Fruit fly (Drosophila melanogaster) whole organism, embryonic: ENCODE data around the gene smash.

Experiments
- Aef1 ChIP-seq: fragments of 200-800 bp; sonication (Bioruptor generic); IDR thresholded peaks from 3 replicates; pipeline ENCODE4 v1.3.6; 2022; ENCODE audit warnings: missing biosample characterization, missing genetic modification characterization
- Atf6 ChIP-seq: fragments of 200-800 bp; sonication (Bioruptor generic); IDR thresholded peaks from 2 replicates; pipeline ENCODE4 v1.3.6; 2022; ENCODE audit warnings: missing biosample characterization, missing genetic modification characterization
- Blimp-1 ChIP-seq: fragments of 200-800 bp; sonication (Bioruptor generic); optimal IDR thresholded peaks from 3 replicates; lab custom pipeline; 2018; ENCODE audit warnings: missing biosample characterization, missing genetic modification characterization, mild to moderate bottlenecking, moderate library complexity, missing genetic modification reagents
- CG10959 ChIP-seq: fragments of 200-800 bp; sonication (Bioruptor generic); IDR thresholded peaks from 2 replicates; pipeline ENCODE4 v1.3.6; 2022; ENCODE audit warnings: missing biosample characterization, missing genetic modification characterization
- CG12155 ChIP-seq: fragments of 200-800 bp; sonication (Bioruptor generic); optimal IDR thresholded peaks from 3 replicates; lab custom pipeline; 2016; ENCODE audit warnings: missing biosample characterization, missing genetic modification characterization
- CG13894 ChIP-seq: fragments of 200-800 bp; sonication (Bioruptor generic); optimal IDR thresholded peaks from 3 replicates; lab custom pipeline; 2018; ENCODE audit warnings: missing biosample characterization, mild to moderate bottlenecking, missing genetic modification characterization, moderate library complexity
- CG14710 ChIP-seq: fragments of 200-800 bp; sonication (Bioruptor generic); optimal IDR thresholded peaks from 3 replicates; lab custom pipeline; 2019; ENCODE audit warnings: missing biosample characterization, mild to moderate bottlenecking, missing genetic modification characterization, moderate library complexity
- CG16813 ChIP-seq: fragments of 200-800 bp; sonication (Bioruptor generic); IDR thresholded peaks from 3 replicates; pipeline ENCODE4 v1.3.6; 2022; ENCODE audit warnings: missing biosample characterization, missing genetic modification characterization; ENCODE audit not compliant: partially characterized antibody
- CG17361 ChIP-seq: fragments of 200-800 bp; sonication (Bioruptor generic); IDR thresholded peaks from 3 replicates; pipeline ENCODE4 v1.3.6; 2022; ENCODE audit warnings: missing biosample characterization, missing genetic modification characterization
- CG17829 ChIP-seq: fragments of 200-800 bp; optimal IDR thresholded peaks from 2 replicates; lab custom pipeline; 2019; ENCODE audit warnings: missing biosample characterization, mild to moderate bottlenecking, missing genetic modification characterization, moderate library complexity
- CG18262 ChIP-seq: fragments of 200-800 bp; optimal IDR thresholded peaks from 3 replicates; lab custom pipeline; 2019; ENCODE audit warnings: missing biosample characterization, mild to moderate bottlenecking, missing genetic modification characterization, moderate library complexity
- CG2120 ChIP-seq: fragments of 200-800 bp; sonication (Bioruptor generic); optimal IDR thresholded peaks from 3 replicates; lab custom pipeline; 2016; ENCODE audit warnings: missing biosample characterization, missing genetic modification characterization
- CG2678 ChIP-seq: fragments of 200-800 bp; sonication (Bioruptor generic); optimal IDR thresholded peaks from 3 replicates; lab custom pipeline; 2019; ENCODE audit warnings: missing biosample characterization, mild to moderate bottlenecking, missing genetic modification characterization, moderate library complexity
- CG34376 ChIP-seq: fragments of 200-800 bp; sonication (Bioruptor generic); optimal IDR thresholded peaks from 2 replicates; lab custom pipeline; 2018; ENCODE audit warnings: missing biosample characterization, mild to moderate bottlenecking, missing genetic modification characterization
- CG7745 ChIP-seq: fragments of 200-800 bp; sonication (Bioruptor generic); optimal IDR thresholded peaks from 2 replicates; lab custom pipeline; 2018; ENCODE audit warnings: missing biosample characterization, mild to moderate bottlenecking, missing genetic modification characterization, moderate library complexity
- D19A ChIP-seq: fragments of 200-800 bp; optimal IDR thresholded peaks from 3 replicates; lab custom pipeline; 2019; ENCODE audit warnings: missing biosample characterization, mild to moderate bottlenecking, missing genetic modification characterization, moderate library complexity
- Dll ChIP-seq: fragments of 200-800 bp; sonication (Bioruptor generic); IDR thresholded peaks from 4 replicates; pipeline ENCODE4 v1.3.6; 2022; ENCODE audit warnings: missing biosample characterization, missing genetic modification characterization; ENCODE audit not compliant: partially characterized antibody
- Elba2 ChIP-seq: fragments of 200-800 bp; sonication (Bioruptor generic); optimal IDR thresholded peaks from 3 replicates; lab custom pipeline; 2016; ENCODE audit warnings: missing biosample characterization, missing genetic modification characterization
- Ets65A ChIP-seq: fragments of 200-800 bp; sonication (Bioruptor generic); peaks from one replicate; lab custom pipeline; 2016; ENCODE audit warnings: missing biosample characterization, missing genetic modification characterization
- H2.0 ChIP-seq: fragments of 200-800 bp; sonication (Bioruptor generic); IDR thresholded peaks from 2 replicates; pipeline ENCODE4 v1.3.6; 2022; ENCODE audit warnings: missing biosample characterization, missing genetic modification characterization
- HLH4C ChIP-seq: fragments of 200-800 bp; sonication (Bioruptor generic); IDR thresholded peaks from 3 replicates; pipeline ENCODE4 v1.3.6; 2022; ENCODE audit warnings: missing biosample characterization, missing genetic modification characterization; ENCODE audit not compliant: partially characterized antibody
- Hey ChIP-seq: fragments of 200-800 bp; sonication (Bioruptor generic); optimal IDR thresholded peaks from 3 replicates; lab custom pipeline; 2018; ENCODE audit warnings: missing biosample characterization, mild to moderate bottlenecking, missing genetic modification characterization
- Hr78 ChIP-seq, 2 experiments: fragments of 200-800 bp in 1 of 2; fragments of >200 bp in 1 of 2; sonication (Bioruptor generic) in 1 of 2; optimal IDR thresholded peaks; 2 replicates each; lab custom pipeline; 2017 to 2019; ENCODE audit warnings: missing biosample characterization in 2 of 2, missing genetic modification characterization in 2 of 2, mild to moderate bottlenecking in 1 of 2, moderate library complexity in 1 of 2
- Lhr ChIP-seq: fragments of 200-800 bp; sonication (Bioruptor generic); optimal IDR thresholded peaks from 3 replicates; lab custom pipeline; 2017; ENCODE audit warnings: mild to moderate bottlenecking, missing biosample characterization, missing genetic modification reagents, missing genetic modification characterization
- Med ChIP-seq: fragments of 200-800 bp; sonication (Bioruptor generic); peaks from one replicate; lab custom pipeline; 2016; ENCODE audit warnings: missing biosample characterization, missing genetic modification characterization, mild to moderate bottlenecking, inconsistent platforms, moderate library complexity
- Poxn ChIP-seq: fragments of 200-800 bp; sonication (Bioruptor generic); IDR thresholded peaks from 2 replicates; pipeline ENCODE4 v1.3.6; 2022; ENCODE audit warnings: missing biosample characterization, missing genetic modification characterization
- Sin3A ChIP-seq: fragments of >200 bp; optimal IDR thresholded peaks from 2 replicates; lab custom pipeline; 2018
- Sox102F ChIP-seq: fragments of 200-800 bp; sonication (Bioruptor generic); optimal IDR thresholded peaks from 2 replicates; lab custom pipeline; 2018; ENCODE audit warnings: missing biosample characterization, mild to moderate bottlenecking, missing genetic modification characterization, moderate library complexity
- Ssrp ChIP-seq: fragments of 200-800 bp; sonication (Bioruptor generic); optimal IDR thresholded peaks from 2 replicates; lab custom pipeline; 2018; ENCODE audit warnings: missing biosample characterization, mild to moderate bottlenecking, missing genetic modification characterization, moderate library complexity
- Xrp1 ChIP-seq: fragments of 200-800 bp; sonication (Bioruptor generic); IDR thresholded peaks from 2 replicates; pipeline ENCODE4 v1.3.6; 2022; ENCODE audit warnings: missing biosample characterization, missing genetic modification characterization
- ase ChIP-seq: fragments of 200-800 bp; sonication (Bioruptor generic); IDR thresholded peaks from 3 replicates; pipeline ENCODE4 v1.3.6; 2022; ENCODE audit warnings: missing biosample characterization, missing genetic modification characterization
- cad ChIP-seq: fragments of >200 bp; optimal IDR thresholded peaks from 2 replicates; lab custom pipeline; 2017; ENCODE audit warnings: missing biosample characterization, missing genetic modification characterization
- ci ChIP-seq: fragments of 200-800 bp; sonication (Bioruptor generic); IDR thresholded peaks from 3 replicates; pipeline ENCODE4 v1.3.6; 2022; ENCODE audit warnings: missing biosample characterization, missing genetic modification characterization
- fu2 ChIP-seq: fragments of 200-800 bp; sonication (Bioruptor generic); optimal IDR thresholded peaks from 2 replicates; lab custom pipeline; 2016; ENCODE audit warnings: missing biosample characterization, missing genetic modification characterization
- grau ChIP-seq: fragments of 200-800 bp; optimal IDR thresholded peaks from 3 replicates; lab custom pipeline; 2019; ENCODE audit warnings: missing biosample characterization, mild to moderate bottlenecking, missing genetic modification characterization, moderate library complexity
- gsb-n ChIP-seq: fragments of 200-800 bp; sonication (Bioruptor generic); optimal IDR thresholded peaks from 3 replicates; lab custom pipeline; 2018; ENCODE audit warnings: missing biosample characterization, mild to moderate bottlenecking, missing genetic modification characterization
- jigr1 ChIP-seq: fragments of 200-800 bp; sonication (Bioruptor generic); IDR thresholded peaks from 3 replicates; pipeline ENCODE4 v1.3.6; 2022; ENCODE audit warnings: missing biosample characterization, missing genetic modification characterization
- nerfin-1 ChIP-seq: fragments of 200-800 bp; sonication (Bioruptor generic); optimal IDR thresholded peaks from 3 replicates; lab custom pipeline; 2019; ENCODE audit warnings: missing biosample characterization, mild to moderate bottlenecking, missing genetic modification characterization, moderate library complexity
- phol ChIP-seq: fragments of 200-800 bp; sonication (Bioruptor generic); optimal IDR thresholded peaks from 3 replicates; lab custom pipeline; 2018; ENCODE audit warnings: missing biosample characterization, mild to moderate bottlenecking, missing genetic modification characterization, moderate library complexity
- prd ChIP-seq, 3 experiments: fragments of >200 bp in 2 of 3; fragments of 200-800 bp in 1 of 3; sonication (Bioruptor generic) in 1 of 3; optimal IDR thresholded peaks in 2 of 3; IDR thresholded peaks in 1 of 3; 2 replicates in 2 of 3; 3 replicates in 1 of 3; pipeline versions ENCODE4 v1.3.6 to Lab custom; 2017 to 2022; ENCODE audit warnings: missing biosample characterization in 1 of 3, missing genetic modification characterization in 1 of 3
- row ChIP-seq: fragments of 200-800 bp; sonication (Bioruptor generic); IDR thresholded peaks from 3 replicates; pipeline ENCODE4 v1.3.6; 2022; ENCODE audit warnings: missing biosample characterization, missing genetic modification characterization
- sens ChIP-seq: fragments of 200-800 bp; sonication (Bioruptor generic); peaks from one replicate; lab custom pipeline; 2016; ENCODE audit warnings: missing biosample characterization, missing genetic modification characterization
- seq ChIP-seq: fragments of 200-800 bp; sonication (Bioruptor generic); IDR thresholded peaks from 2 replicates; pipeline ENCODE4 v1.3.6; 2022; ENCODE audit warnings: missing biosample characterization, missing genetic modification characterization
- stwl ChIP-seq: fragments of 200-800 bp; sonication (Bioruptor generic); optimal IDR thresholded peaks from 3 replicates; lab custom pipeline; 2018; ENCODE audit warnings: missing biosample characterization, mild to moderate bottlenecking, missing genetic modification characterization, moderate library complexity
- unc-4 ChIP-seq: fragments of 200-800 bp; sonication (Bioruptor generic); IDR thresholded peaks from 2 replicates; pipeline ENCODE4 v1.3.6; 2022; ENCODE audit warnings: missing biosample characterization, missing genetic modification characterization; ENCODE audit not compliant: partially characterized antibody
- vnd ChIP-seq: fragments of 200-800 bp; sonication (Bioruptor generic); IDR thresholded peaks from 3 replicates; pipeline ENCODE4 v1.3.6; 2022; ENCODE audit warnings: missing biosample characterization, missing genetic modification characterization; ENCODE audit not compliant: partially characterized antibody
- vvl ChIP-seq: fragments of 200-800 bp; sonication (Bioruptor generic); IDR thresholded peaks from 2 replicates; pipeline ENCODE4 v1.3.6; 2022; ENCODE audit warnings: missing biosample characterization, missing genetic modification characterization

Gene smash

DNA sequence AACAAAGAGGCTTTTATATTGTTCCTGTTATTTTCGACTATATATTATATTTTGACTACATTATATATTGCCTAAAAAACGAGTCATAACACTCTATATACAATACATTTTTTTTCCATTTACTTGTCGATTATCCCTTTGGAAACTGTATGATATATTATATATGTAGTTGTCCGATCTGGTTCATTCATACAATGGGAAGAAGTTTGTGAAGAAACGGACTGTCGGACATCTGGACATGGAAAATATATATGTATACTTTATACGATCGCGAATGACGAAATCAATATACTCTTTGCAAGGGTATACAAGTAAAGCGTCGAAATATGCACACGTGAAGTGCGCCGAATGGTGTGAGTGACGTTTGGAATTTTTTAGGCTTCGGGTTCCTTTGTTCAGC is 67.4 kb downstream of the smash start:
- TF ChIP-seq CG34376 (GFP tag; lab: Kevin White, UChicago) = no peak
- peak; percentile 8 for TF ChIP-seq Sox102F
- TF ChIP-seq CG17361 (GFP tag; lab: Robert Waterston, UW) = 0 out of 3 replicates have a peak, but pooled peaks have one; percentile 11
- no peak for TF ChIP-seq Atf6 (GFP tag; lab: Robert Waterston, UW)
- TF ChIP-seq sens = peak; percentile 55
- TF ChIP-seq Ssrp = no peak
- peak; percentile 81 for TF ChIP-seq D19A (tag; lab: Kevin White, UChicago)

dm6 chr3R:4728448-4728847 is 69.1 kb downstream of the smash start:
- TF ChIP-seq CG14710 (tag; lab: Kevin White, UChicago) (peak; percentile 90), CG10959 (GFP tag; lab: Robert Waterston, UW) (no peak), CG13894 (no peak), Lhr (GFP tag; lab: Kevin White, UChicago) (no peak), Dll (0 out of 4 replicates have a peak, but pooled peaks have one; percentile 13), Xrp1 (GFP tag; lab: Robert Waterston, UW) (no peak), Hr78 (GFP tag; optimal IDR thresholded peaks at IDR 0.05; lab: Kevin White, UChicago) (no peak), jigr1 (0 out of 3 replicates have a peak, but pooled peaks have one; percentile 23), gsb-n (no peak), HLH4C (GFP tag; lab: Robert Waterston, UW) (0 out of 3 replicates have a peak, but pooled peaks have one; percentile 26), CG2120 (GFP tag; lab: Kevin White, UChicago) (no peak), vnd (GFP tag; lab: Robert Waterston, UW) (0 out of 3 replicates have a peak, but pooled peaks have one; percentile 28), Sin3A (lab: Kevin White, UChicago) (no peak), fu2 (GFP tag; lab: Kevin White, UChicago) (no peak), CG12155 (GFP tag; lab: Kevin White, UChicago) (no peak), ase (GFP tag; lab: Robert Waterston, UW) (no peak), stwl (tag; lab: Kevin White, UChicago) (peak; percentile 95), vvl (GFP tag; lab: Robert Waterston, UW) (0 out of 2 replicates have a peak, but pooled peaks have one; percentile 30), unc-4 (GFP tag; lab: Robert Waterston, UW) (no peak), CG16813 (GFP tag; lab: Robert Waterston, UW) (peak; percentile 49; the same call in 2 of the 3 replicates), Poxn (no peak)

dm6 chr3R:4731006-4731405 is 71.6 kb downstream of the smash start:
- TF ChIP-seq D19A (tag; lab: Kevin White, UChicago) (peak; percentile 28), CG2678 (tag; lab: Kevin White, UChicago) (peak; percentile 11), Med (GFP tag; lab: Kevin White, UChicago) (peak; percentile 40), Elba2 (GFP tag; lab: Kevin White, UChicago) (no peak), sens (peak; percentile 73), Xrp1 (GFP tag; lab: Robert Waterston, UW) (peak; percentile 37; the same call in 1 of the 2 replicates), cad (no peak), gsb-n (peak; percentile 27), Hey (tag; lab: Kevin White, UChicago) (no peak), CG17829 (tag; lab: Kevin White, UChicago) (peak; percentile 16), seq (GFP tag; lab: Robert Waterston, UW) (no peak), nerfin-1 (tag; lab: Kevin White, UChicago) (no peak), CG18262 (tag; lab: Kevin White, UChicago) (peak; percentile 43), Ets65A (GFP tag; lab: Kevin White, UChicago) (peak; percentile 1), grau (tag; lab: Kevin White, UChicago) (peak; percentile 69), CG7745 (tag; lab: Kevin White, UChicago) (no peak), Blimp-1 (GFP tag; lab: Kevin White, UChicago) (peak; percentile 50), phol (tag; lab: Kevin White, UChicago) (peak; percentile 13), row (GFP tag; lab: Robert Waterston, UW) (peak; percentile 32; the same call in 2 of the 3 replicates), Hr78 (GFP tag; optimal IDR thresholded peaks at IDR 0.05; lab: Kevin White, UChicago) (peak in 1 of 2 experiments; percentile 76), prd (optimal IDR thresholded peaks at IDR 0.05; lab: Kevin White, UChicago) (no peak), prd (GFP tag; IDR thresholded peaks at IDR 0.05; lab: Robert Waterston, UW) (peak; percentile 10; the same call in 1 of the 3 replicates), H2.0 (GFP tag; lab: Robert Waterston, UW) (no peak), Aef1 (GFP tag; lab: Robert Waterston, UW) (no peak), ci (peak; percentile 39; the same call in 1 of the 3 replicates)
